Worm (Caenorhabditis elegans) whole organism, midembryonic: ENCODE measurements around the gene ima-3.

ENCODE experiments used
- T22C8.4 ChIP-seq: fragments of 200-800 bp; sonication (Bioruptor generic); IDR thresholded peaks from 2 replicates; pipeline ENCODE4 v1.3.6; 2022; ENCODE audit warnings: missing genetic modification characterization, missing compliant biosample characterization
- cog-1 ChIP-seq: sonication (generic microtip); optimal IDR thresholded peaks from 2 replicates; lab custom pipeline; 2016; ENCODE audit warnings: missing genetic modification characterization, missing compliant biosample characterization
- flt-1 ChIP-seq: fragments of 200-800 bp; sonication (Bioruptor generic); IDR thresholded peaks from 2 replicates; pipeline ENCODE4 v1.3.6; 2022; ENCODE audit warnings: missing genetic modification characterization, missing compliant biosample characterization
- med-1 ChIP-seq: sonication (generic microtip); optimal IDR thresholded peaks from 2 replicates; lab custom pipeline; 2017; ENCODE audit warnings: missing genetic modification characterization, mild to moderate bottlenecking, missing compliant biosample characterization, antibody characterized with exemption, missing genetic modification reagents; ENCODE audit not compliant: insufficient read depth
- ref-1 ChIP-seq: fragments of 200-800 bp; sonication (Bioruptor generic); conservative IDR thresholded peaks from 2 replicates; pipeline ENCODE4 v1.3.6; 2022; ENCODE audit warnings: missing genetic modification reagents, missing genetic modification characterization, missing compliant biosample characterization
- tab-1 ChIP-seq: fragments of 200-800 bp; sonication (Bioruptor generic); IDR thresholded peaks from 2 replicates; pipeline ENCODE4 v1.3.6; 2022; ENCODE audit warnings: missing genetic modification characterization, missing compliant biosample characterization
- ztf-23 ChIP-seq: fragments of 200-800 bp; sonication (Bioruptor generic); IDR thresholded peaks from 2 replicates; pipeline ENCODE4 v1.3.6; 2022; ENCODE audit warnings: missing genetic modification reagents, missing genetic modification characterization, missing compliant biosample characterization
- ztf-29 ChIP-seq: fragments of 200-800 bp; sonication (Bioruptor generic); IDR thresholded peaks from 2 replicates; pipeline ENCODE4 v1.3.6; 2022; ENCODE audit warnings: missing genetic modification reagents, missing genetic modification characterization, missing compliant biosample characterization

- TF ChIP-seq cog-1: no peak
- TF ChIP-seq ztf-29: no peak
- TF ChIP-seq tab-1 (GFP tag; lab: Robert Waterston, UW): no peak
- no peak for TF ChIP-seq ztf-23
- no peak for TF ChIP-seq flt-1 (GFP tag; lab: Robert Waterston, UW)
- no peak for TF ChIP-seq ref-1 (GFP tag; lab: Robert Waterston, UW)
- no peak for TF ChIP-seq T22C8.4 (GFP tag; lab: Robert Waterston, UW)
- no peak for TF ChIP-seq med-1 (GFP tag; lab: Kevin White, UChicago)
Measured at ce11 chrIV:7520841-7521240, 40.6 kb downstream of the ima-3 start.
